Worm (Caenorhabditis elegans): Measurements from ENCODE around the gene F54D8.6.
"Not testable (repeated sequence)": the region's sequence is repeated elsewhere in the genome, so short reads cannot be mapped to it uniquely, and the experiment has no call there.

Gene F54D8.6

ce11 chrIII:5061798-5062197 lies 41.0 kb upstream of the F54D8.6 start, which contains the start of gene C45G9.10:
TSS of gene C45G9.10 (minus strand) at chrIII:5061898.
- TF ChIP-seq unc-130 (tag; optimal IDR thresholded peaks at IDR 0.05): no peak
- no peak for TF ChIP-seq F16B12.6 (tag; optimal IDR thresholded peaks at IDR 0.05)
- no peak for TF ChIP-seq nhr-90 (tag; optimal IDR thresholded peaks at IDR 0.05; ENCODE audit: poor library complexity)

ce11 chrIII:5062406-5062805 lies 40.4 kb upstream of the F54D8.6 start, which contains the start of gene C45G9.4:
TSS of gene C45G9.4 (plus strand) at chrIII:5062706.
- TF ChIP-seq ets-5 (GFP tag; IDR thresholded peaks at IDR 0.05); fos-1 (tag; optimal IDR thresholded peaks at IDR 0.05); tlp-1 (tag; optimal IDR thresholded peaks at IDR 0.05): not testable (repeated sequence)

DNA sequence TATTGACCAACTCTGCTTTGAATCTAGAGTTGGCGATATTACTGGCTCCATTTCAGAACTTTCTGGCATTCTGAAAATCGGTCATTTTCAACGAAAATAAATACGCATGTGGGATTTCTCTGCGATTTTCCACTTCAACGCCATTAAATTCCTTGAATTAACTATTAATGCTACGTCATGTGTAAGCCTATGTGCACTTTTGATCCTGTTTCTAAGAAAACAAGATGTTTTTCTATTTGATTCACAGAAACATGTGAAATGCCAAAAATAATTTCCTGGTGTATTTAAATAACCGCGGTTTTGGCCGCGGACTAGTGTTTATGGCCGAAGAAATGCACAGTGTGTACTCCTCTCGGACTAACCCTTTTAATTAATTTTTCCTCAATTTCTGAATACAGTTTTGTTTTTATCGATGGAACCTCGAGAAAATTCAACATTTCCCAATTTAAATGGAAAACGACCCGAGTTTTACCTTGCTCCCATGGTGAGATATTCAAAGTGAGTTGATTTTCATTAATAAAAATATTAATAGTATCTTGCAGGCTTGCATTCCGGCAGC lies 34.0 kb upstream of the F54D8.6 start, which contains the start of the genes C45G9.11 and C45G9.2:
Gene C45G9.11 (minus strand): TSS at position 51 of the 559 bp plus-strand sequence.
Gene C45G9.2 (plus strand): TSS at position 392 of the 559 bp plus-strand sequence.
- no peak for TF ChIP-seq nhr-28 (tag; optimal IDR thresholded peaks at IDR 0.05)
- TF ChIP-seq isw-1 (GFP tag; IDR thresholded peaks at IDR 0.05): peak; percentile 62
- TF ChIP-seq aha-1 (tag; optimal IDR thresholded peaks at IDR 0.05): no peak
- TF ChIP-seq unc-86 (tag; optimal IDR thresholded peaks at IDR 0.05): peak; percentile 60
- peak; percentile 85 for TF ChIP-seq nhr-20 (tag; optimal IDR thresholded peaks at IDR 0.05)
- TF ChIP-seq C34B4.2 (tag; optimal IDR thresholded peaks at IDR 0.05): peak; percentile 16
- no peak for TF ChIP-seq zag-1 (tag; optimal IDR thresholded peaks at IDR 0.05)
- TF ChIP-seq sox-4 (tag; optimal IDR thresholded peaks at IDR 0.05): peak; percentile 88
- TF ChIP-seq nhr-47 (tag; optimal IDR thresholded peaks at IDR 0.05): peak; percentile 90
- TF ChIP-seq pag-3 (tag; optimal IDR thresholded peaks at IDR 0.05; ENCODE audit: borderline replicate concordance, insufficient read depth): no peak
- no peak for TF ChIP-seq unc-62 (GFP tag; optimal IDR thresholded peaks at IDR 0.05)
- TF ChIP-seq ets-5 (GFP tag; IDR thresholded peaks at IDR 0.05): no peak
- TF ChIP-seq lin-39 (tag; optimal IDR thresholded peaks at IDR 0.05): peak; percentile 48
- TF ChIP-seq pax-3 (tag; optimal IDR thresholded peaks at IDR 0.05): peak; percentile 88
- TF ChIP-seq snpc-4 (tag; optimal IDR thresholded peaks at IDR 0.05): peak; percentile 63
- peak; percentile 93 for TF ChIP-seq fkh-4 (tag; optimal IDR thresholded peaks at IDR 0.05; ENCODE audit: borderline replicate concordance)
- TF ChIP-seq nhr-76 (tag; optimal IDR thresholded peaks at IDR 0.05): no peak
- peak; percentile 95 for TF ChIP-seq irx-1 (tag; optimal IDR thresholded peaks at IDR 0.05)
- no peak for TF ChIP-seq unc-30 (tag; optimal IDR thresholded peaks at IDR 0.05)
- peak; percentile 41 for TF ChIP-seq ceh-8 (GFP tag; optimal IDR thresholded peaks at IDR 0.05)
- TF ChIP-seq C04F5.9 (tag; optimal IDR thresholded peaks at IDR 0.05): peak; percentile 84
- peak; percentile 77 for TF ChIP-seq mep-1 (tag; optimal IDR thresholded peaks at IDR 0.05)
- TF ChIP-seq mef-2 (tag; optimal IDR thresholded peaks at IDR 0.05): no peak
- peak; percentile 95 for TF ChIP-seq nhr-85 (tag)
- peak; percentile 76 for TF ChIP-seq grh-1 (GFP tag; IDR thresholded peaks at IDR 0.05)
- peak; percentile 19 for TF ChIP-seq skn-1 (tag; optimal IDR thresholded peaks at IDR 0.05)
- peak; percentile 95 for TF ChIP-seq ceh-90 (tag; optimal IDR thresholded peaks at IDR 0.05)
- TF ChIP-seq pqm-1 (tag; optimal IDR thresholded peaks at IDR 0.05): no peak
- peak; percentile 58 for TF ChIP-seq hlh-17 (GFP tag; optimal IDR thresholded peaks at IDR 0.05; ENCODE audit: borderline replicate concordance)
- TF ChIP-seq elt-3 (tag; optimal IDR thresholded peaks at IDR 0.05): peak in 2 of 6 experiments; percentile 22 to 48
- TF ChIP-seq lin-13 (GFP tag; optimal IDR thresholded peaks at IDR 0.05): peak; percentile 54
- peak; percentile 36 for TF ChIP-seq efl-3 (GFP tag; optimal IDR thresholded peaks at IDR 0.05)
- peak; percentile 90 for TF ChIP-seq tbx-2 (tag; optimal IDR thresholded peaks at IDR 0.05)
- peak in 1 of 2 experiments; percentile 38 for TF ChIP-seq mdl-1 (tag; optimal IDR thresholded peaks at IDR 0.05)
- peak; percentile 90 for TF ChIP-seq nhr-71 (tag; optimal IDR thresholded peaks at IDR 0.05)
- TF ChIP-seq lsy-2 (tag; optimal IDR thresholded peaks at IDR 0.05): peak; percentile 78 to 85
- TF ChIP-seq elt-2 (tag; optimal IDR thresholded peaks at IDR 0.05): peak; percentile 55
- TF ChIP-seq egl-13 (tag; optimal IDR thresholded peaks at IDR 0.05): peak; percentile 87
- TF ChIP-seq fkh-8 (tag; optimal IDR thresholded peaks at IDR 0.05): peak; percentile 68
- TF ChIP-seq Y116A8C.19 (tag; optimal IDR thresholded peaks at IDR 0.05; ENCODE audit: borderline replicate concordance): peak; percentile 79
- no peak for TF ChIP-seq jun-1 (tag; optimal IDR thresholded peaks at IDR 0.05)
- peak; percentile 90 for TF ChIP-seq nhr-90 (tag; optimal IDR thresholded peaks at IDR 0.05; ENCODE audit: poor library complexity)
- peak; percentile 40 for TF ChIP-seq C16A3.4 (tag; optimal IDR thresholded peaks at IDR 0.05)
- TF ChIP-seq lir-3 (tag; optimal IDR thresholded peaks at IDR 0.05; ENCODE audit: poor library complexity): peak; percentile 95

Measured in whole organism, L1 larva.